Worm (Caenorhabditis elegans): Measurements from ENCODE around the gene cas-1.

DNA sequence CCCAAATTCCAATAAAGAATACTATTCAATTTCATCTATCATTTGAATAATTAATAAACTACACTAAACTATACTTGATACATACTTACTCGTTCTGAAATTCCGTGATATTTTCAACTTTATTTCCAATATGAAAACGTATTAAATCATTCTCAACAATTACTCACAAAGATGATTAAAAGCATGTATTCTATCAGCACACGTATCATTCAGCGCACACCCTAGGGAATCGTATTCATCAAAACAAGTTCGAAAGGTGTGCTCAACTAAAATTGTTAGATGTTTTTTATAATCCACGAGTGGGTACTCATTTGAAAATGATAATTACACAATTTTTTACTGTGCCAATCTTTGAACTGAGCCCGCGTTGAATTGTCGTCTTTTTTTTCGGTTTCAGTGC is 50.9 kb downstream of the cas-1 start, which contains the start of gene C10E2.1:
- no peak for TF ChIP-seq eyg-1 (tag; optimal IDR thresholded peaks at IDR 0.05)
- no peak for TF ChIP-seq ceh-22 (tag; optimal IDR thresholded peaks at IDR 0.05)
- TF ChIP-seq pros-1 (tag; optimal IDR thresholded peaks at IDR 0.05), result no peak
- no peak for TF ChIP-seq nhr-11 (tag; optimal IDR thresholded peaks at IDR 0.05)
- no peak for TF ChIP-seq ceh-6 (GFP tag; optimal IDR thresholded peaks at IDR 0.05)
- no peak for TF ChIP-seq hlh-13 (GFP tag; optimal IDR thresholded peaks at IDR 0.05)
- no peak for TF ChIP-seq ahr-1 (tag; optimal IDR thresholded peaks at IDR 0.05)
- TF ChIP-seq sox-4 (tag; optimal IDR thresholded peaks at IDR 0.05), result no peak
- no peak for TF ChIP-seq pag-3 (tag; optimal IDR thresholded peaks at IDR 0.05; ENCODE audit: borderline replicate concordance)
- TF ChIP-seq ceh-45 (GFP tag; IDR thresholded peaks at IDR 0.05), result no peak
- no peak for TF ChIP-seq pqm-1 (tag; optimal IDR thresholded peaks at IDR 0.05)
- no peak for TF ChIP-seq hlh-15 (tag; optimal IDR thresholded peaks at IDR 0.05)
- no peak for TF ChIP-seq tbx-2 (tag; optimal IDR thresholded peaks at IDR 0.05)
- no peak for TF ChIP-seq pax-1 (tag; optimal IDR thresholded peaks at IDR 0.05)
